Worm (Caenorhabditis elegans) whole organism, mixed stage, embryonic: Measurements from ENCODE around the gene lec-4.
A peak's percentile ranks its signal among the peaks of the same experiment; 100 is the strongest.

Experiments used
- M03D4.4 ChIP-seq: sonication (generic microtip); optimal IDR thresholded peaks from 2 replicates; lab custom pipeline; 2017; ENCODE audit warnings: mild to moderate bottlenecking, missing genetic modification characterization, missing compliant biosample characterization
- bed-3 ChIP-seq: fragments of 200-800 bp; sonication (Bioruptor generic); optimal IDR thresholded peaks from 3 replicates; lab custom pipeline; 2018; ENCODE audit warnings: mild to moderate bottlenecking, missing genetic modification characterization, moderate library complexity, missing compliant biosample characterization
- blmp-1 ChIP-seq: fragments of 150-350 bp; optimal IDR thresholded peaks from 2 replicates; lab custom pipeline; 2014; ENCODE audit warnings: missing biosample characterization, missing genetic modification characterization
- ceh-39 ChIP-seq: fragments of 150-350 bp; optimal IDR thresholded peaks from 2 replicates; lab custom pipeline; 2014; ENCODE audit warnings: missing biosample characterization, missing genetic modification characterization
- ceh-43 ChIP-seq: fragments of 200-800 bp; sonication (Bioruptor generic); optimal IDR thresholded peaks from 2 replicates; lab custom pipeline; 2018; ENCODE audit warnings: mild to moderate bottlenecking, missing genetic modification characterization, moderate library complexity, missing compliant biosample characterization
- ceh-83 ChIP-seq: fragments of 200-800 bp; sonication (Bioruptor generic); optimal IDR thresholded peaks from 2 replicates; lab custom pipeline; 2018; ENCODE audit warnings: mild to moderate bottlenecking, missing genetic modification characterization, missing compliant biosample characterization
- ces-1 ChIP-seq: fragments of 150-350 bp; optimal IDR thresholded peaks from 2 replicates; lab custom pipeline; 2014; ENCODE audit warnings: missing biosample characterization, missing genetic modification reagents, missing genetic modification characterization
- drap-1 ChIP-seq: fragments of 200-800 bp; sonication (Bioruptor generic); optimal IDR thresholded peaks from 3 replicates; lab custom pipeline; 2018; ENCODE audit warnings: mild to moderate bottlenecking, missing genetic modification characterization, missing compliant biosample characterization
- elt-1 ChIP-seq: sonication (generic microtip); optimal IDR thresholded peaks from 2 replicates; lab custom pipeline; 2017; ENCODE audit warnings: missing genetic modification characterization, mild to moderate bottlenecking, missing compliant biosample characterization, antibody characterized with exemption, moderate library complexity, borderline replicate concordance; ENCODE audit not compliant: insufficient read depth
- elt-3 ChIP-seq: fragments of 150-350 bp; optimal IDR thresholded peaks from 2 replicates; lab custom pipeline; 2014; ENCODE audit warnings: missing biosample characterization, missing genetic modification characterization
- ham-2 ChIP-seq: fragments of 200-800 bp; sonication (Bioruptor generic); optimal IDR thresholded peaks from 2 replicates; lab custom pipeline; 2018; ENCODE audit warnings: mild to moderate bottlenecking, missing genetic modification characterization, missing compliant biosample characterization
- hlh-1 ChIP-seq: fragments of 150-350 bp; optimal IDR thresholded peaks from 2 replicates; lab custom pipeline; 2014; ENCODE audit warnings: missing biosample characterization, missing genetic modification reagents, missing genetic modification characterization
- lin-13 ChIP-seq: fragments of 150-350 bp; optimal IDR thresholded peaks from 2 replicates; lab custom pipeline; 2014; ENCODE audit warnings: missing biosample characterization, missing genetic modification characterization
- lsy-2 ChIP-seq: fragments of 150-350 bp; optimal IDR thresholded peaks from 2 replicates; lab custom pipeline; 2014; ENCODE audit warnings: missing biosample characterization, missing genetic modification characterization
- mab-5 ChIP-seq: fragments of 150-350 bp; optimal IDR thresholded peaks from 2 replicates; lab custom pipeline; 2014; ENCODE audit warnings: missing biosample characterization, missing genetic modification characterization
- mep-1 ChIP-seq: fragments of 150-350 bp; optimal IDR thresholded peaks from 2 replicates; lab custom pipeline; 2017; ENCODE audit warnings: missing biosample characterization, missing genetic modification reagents, missing genetic modification characterization, inconsistent platforms
- mls-2 ChIP-seq: sonication (generic microtip); optimal IDR thresholded peaks from 2 replicates; lab custom pipeline; 2016; ENCODE audit warnings: mild to moderate bottlenecking, missing genetic modification characterization, moderate library complexity, missing compliant biosample characterization
- nhr-2 ChIP-seq: fragments of 150-350 bp; optimal IDR thresholded peaks from 2 replicates; lab custom pipeline; 2014; ENCODE audit warnings: missing biosample characterization, missing genetic modification characterization
- nhr-237 ChIP-seq: fragments of 150-350 bp; optimal IDR thresholded peaks from 2 replicates; lab custom pipeline; 2014; ENCODE audit warnings: missing biosample characterization, missing genetic modification characterization
- nhr-28 ChIP-seq: fragments of 150-350 bp; optimal IDR thresholded peaks from 2 replicates; lab custom pipeline; 2014; ENCODE audit warnings: missing biosample characterization, missing genetic modification characterization
- nhr-76 ChIP-seq: sonication (generic microtip); optimal IDR thresholded peaks from 2 replicates; lab custom pipeline; 2017; ENCODE audit warnings: missing biosample characterization, missing genetic modification characterization
- pha-4 ChIP-seq: fragments of 150-350 bp; optimal IDR thresholded peaks from 2 replicates; lab custom pipeline; 2018; ENCODE audit warnings: missing biosample characterization, missing genetic modification reagents, missing genetic modification characterization
- sem-2 ChIP-seq: fragments of 200-800 bp; sonication (Bioruptor generic); optimal IDR thresholded peaks from 2 replicates; lab custom pipeline; 2018; ENCODE audit warnings: mild to moderate bottlenecking, missing genetic modification characterization, missing compliant biosample characterization
- snpc-4 ChIP-seq: fragments of 150-350 bp; optimal IDR thresholded peaks from 2 replicates; lab custom pipeline; 2014; ENCODE audit warnings: missing biosample characterization, missing genetic modification characterization
- tbx-8 ChIP-seq: fragments of 200-800 bp; sonication (Bioruptor generic); optimal IDR thresholded peaks from 2 replicates; lab custom pipeline; 2018; ENCODE audit warnings: mild to moderate bottlenecking, missing genetic modification characterization, moderate library complexity, missing compliant biosample characterization
- unc-120 ChIP-seq: sonication (generic microtip); optimal IDR thresholded peaks from 2 replicates; lab custom pipeline; 2017; ENCODE audit warnings: missing genetic modification characterization, missing compliant biosample characterization; ENCODE audit not compliant: poor library complexity, severe bottlenecking
- unc-39 ChIP-seq: fragments of 150-350 bp; optimal IDR thresholded peaks from 2 replicates; lab custom pipeline; 2014; ENCODE audit warnings: missing biosample characterization, missing genetic modification characterization
- unc-62 ChIP-seq: fragments of 150-350 bp; optimal IDR thresholded peaks from 2 replicates; lab custom pipeline; 2014; ENCODE audit warnings: missing biosample characterization, missing genetic modification reagents, missing genetic modification characterization
- zip-8 ChIP-seq: fragments of 150-350 bp; optimal IDR thresholded peaks from 2 replicates; lab custom pipeline; 2014; ENCODE audit warnings: missing biosample characterization, missing genetic modification characterization
- ztf-11 ChIP-seq: fragments of 150-350 bp; optimal IDR thresholded peaks from 2 replicates; lab custom pipeline; 2014; ENCODE audit warnings: missing biosample characterization, missing genetic modification characterization

The lec-4 gene

DNA sequence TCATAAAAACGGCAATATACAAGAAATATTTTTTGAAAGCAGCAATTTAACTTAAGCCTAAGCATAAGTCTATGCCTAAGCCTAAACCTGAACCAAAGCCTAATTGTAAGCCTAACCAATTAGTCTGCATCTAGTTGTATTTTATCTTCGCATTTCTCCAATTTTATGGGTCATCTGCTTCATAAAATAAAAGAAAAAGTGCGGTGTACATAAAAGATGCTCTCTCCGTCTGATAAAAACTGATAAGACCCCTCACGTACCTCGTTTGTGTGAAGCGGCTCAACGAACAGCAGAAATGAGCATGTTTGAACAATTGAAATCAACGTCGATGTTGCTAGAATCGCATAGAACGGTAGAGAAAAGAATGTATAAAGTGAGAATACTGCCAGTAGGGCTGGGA is 12.0 kb upstream of the lec-4 start:
- TF ChIP-seq elt-3 (tag; lab: Kevin White, UChicago) (no peak), lsy-2 (no peak), unc-120 (tag; lab: Kevin White, UChicago) (no peak), ces-1 (no peak), mep-1 (tag; lab: Kevin White, UChicago) (no peak), bed-3 (GFP tag; lab: Kevin White, UChicago) (no peak), ztf-11 (tag; lab: Kevin White, UChicago) (no peak), tbx-8 (GFP tag; lab: Kevin White, UChicago) (no peak), mls-2 (tag; lab: Kevin White, UChicago) (no peak), snpc-4 (tag; lab: Kevin White, UChicago) (no peak), pha-4 (tag; lab: Kevin White, UChicago) (no peak), ham-2 (GFP tag; lab: Kevin White, UChicago) (no peak), M03D4.4 (tag; lab: Kevin White, UChicago) (no peak), ceh-83 (GFP tag; lab: Kevin White, UChicago) (no peak), elt-1 (tag; lab: Kevin White, UChicago) (no peak), nhr-2 (tag; lab: Kevin White, UChicago) (no peak), unc-62 (GFP tag; lab: Kevin White, UChicago) (no peak), zip-8 (tag; lab: Kevin White, UChicago) (no peak), nhr-28 (no peak)

DNA sequence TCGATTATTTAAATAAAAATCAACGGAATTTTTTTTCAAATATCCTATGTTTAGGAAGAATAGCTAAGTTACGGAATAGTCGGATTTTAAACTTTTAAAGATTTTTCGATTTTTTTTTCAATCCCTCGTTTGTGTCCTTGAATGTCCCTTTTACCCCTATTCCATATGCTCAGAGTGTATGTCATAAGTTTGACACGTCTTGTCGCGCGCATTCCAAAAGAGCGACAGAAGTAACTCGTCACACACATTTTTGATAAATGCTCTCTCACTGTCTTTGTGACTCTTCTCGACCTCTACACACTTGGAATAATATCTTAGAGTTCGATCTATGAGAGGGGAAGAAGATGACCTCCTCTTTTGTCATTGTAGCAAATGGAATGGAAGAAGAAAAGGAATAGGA is 10.8 kb upstream of the lec-4 start:
- TF ChIP-seq ham-2 (GFP tag; lab: Kevin White, UChicago) (no peak), unc-62 (GFP tag; lab: Kevin White, UChicago) (peak; percentile 5)

- TF ChIP-seq unc-62 (GFP tag; lab: Kevin White, UChicago) (peak; percentile 87), unc-120 (tag; lab: Kevin White, UChicago) (peak; percentile 80), blmp-1 (no peak), hlh-1 (tag; lab: Kevin White, UChicago) (peak; percentile 62), nhr-2 (tag; lab: Kevin White, UChicago) (no peak), nhr-237 (no peak)
Measured at ce11 chrIII:3782853-3783252, 9.7 kb upstream of the lec-4 start.

- no peak for TF ChIP-seq unc-39 (tag; lab: Kevin White, UChicago)
- TF ChIP-seq ces-1 = no peak
- peak; percentile 52 for TF ChIP-seq unc-62 (GFP tag; lab: Kevin White, UChicago)
- TF ChIP-seq hlh-1 (tag; lab: Kevin White, UChicago) = peak; percentile 68
- TF ChIP-seq snpc-4 (tag; lab: Kevin White, UChicago) = no peak
- peak; percentile 40 for TF ChIP-seq mab-5 (tag; lab: Kevin White, UChicago)
Measured at ce11 chrIII:3781827-3782226, 8.7 kb upstream of the lec-4 start.

DNA sequence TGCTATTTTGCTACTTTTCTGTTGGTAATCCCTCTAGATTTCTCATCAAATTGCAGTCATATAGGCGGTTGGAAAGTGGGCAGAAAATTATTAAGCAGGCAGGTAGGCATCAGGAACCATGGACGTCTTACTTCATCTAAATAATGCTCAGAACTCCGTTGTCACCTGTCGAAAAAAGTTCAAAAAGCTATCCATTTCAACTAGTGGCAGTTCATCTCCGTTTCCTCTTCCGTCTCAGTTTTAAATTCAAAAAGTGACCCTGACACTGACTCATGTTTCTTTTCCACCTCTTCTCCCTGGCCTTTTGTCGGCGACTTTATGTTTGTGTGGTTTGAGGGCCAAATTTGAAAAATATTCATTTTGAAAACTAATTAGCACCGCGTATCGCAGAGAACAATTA is 1.4 kb upstream of the lec-4 start:
- TF ChIP-seq M03D4.4 (tag; lab: Kevin White, UChicago) (no peak), pha-4 (tag; lab: Kevin White, UChicago) (no peak), mab-5 (tag; lab: Kevin White, UChicago) (no peak), snpc-4 (tag; lab: Kevin White, UChicago) (no peak), lin-13 (tag; lab: Kevin White, UChicago) (no peak), blmp-1 (no peak), nhr-2 (tag; lab: Kevin White, UChicago) (no peak)

DNA sequence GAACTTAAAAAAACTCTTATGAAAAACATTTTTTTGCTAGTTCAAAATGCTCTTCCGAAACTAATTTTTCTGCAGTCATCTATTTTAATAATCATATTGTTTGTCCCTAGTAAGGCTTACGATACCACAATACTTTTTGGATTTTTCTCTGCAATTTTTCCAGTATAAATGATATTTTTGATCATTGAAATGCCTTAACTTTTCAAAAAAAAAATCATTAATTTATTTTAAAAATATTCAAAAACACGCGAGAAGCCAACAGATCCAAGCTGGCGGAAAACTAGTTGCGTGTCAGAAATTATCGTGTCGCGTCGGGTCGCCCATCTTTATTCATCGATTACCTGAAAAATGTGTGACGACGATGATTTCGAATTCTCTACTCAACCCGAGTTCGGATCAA is 4.9 kb downstream of the lec-4 start, which contains the start of gene gmeb-3:
gmeb-3 (plus strand) TSS at position 301 of the 400 bp plus-strand sequence.
- TF ChIP-seq nhr-237 = no peak
- TF ChIP-seq M03D4.4 (tag; lab: Kevin White, UChicago) = no peak
- no peak for TF ChIP-seq sem-2
- TF ChIP-seq ceh-39 = no peak
- TF ChIP-seq nhr-76 (tag; lab: Kevin White, UChicago) = no peak
- no peak for TF ChIP-seq drap-1 (GFP tag; lab: Kevin White, UChicago)
- no peak for TF ChIP-seq snpc-4 (tag; lab: Kevin White, UChicago)
- TF ChIP-seq ceh-43 (GFP tag; lab: Kevin White, UChicago) = no peak
- no peak for TF ChIP-seq pha-4 (tag; lab: Kevin White, UChicago)
- TF ChIP-seq blmp-1 = no peak
